Fruit fly (Drosophila melanogaster): ENCODE measurements around the gene Mpv17.

Mpv17 gene

dm6 chr4:982791-983407, 46.3 kb downstream of the Mpv17 start (continued):
- no peak for TF ChIP-seq Dref (GFP tag; IDR thresholded peaks at IDR 0.05)
- peak; percentile 19 for TF ChIP-seq maf-S (GFP tag; optimal IDR thresholded peaks at IDR 0.05)
- peak; percentile 64 for TF ChIP-seq CG8944 (GFP tag; optimal IDR thresholded peaks at IDR 0.05)
- TF ChIP-seq CG34422 (GFP tag; IDR thresholded peaks at IDR 0.05) = no peak
- peak; percentile 55 for TF ChIP-seq mam (GFP tag; optimal IDR thresholded peaks at IDR 0.05)
- TF ChIP-seq luna (GFP tag; optimal IDR thresholded peaks at IDR 0.05) = no peak
- TF ChIP-seq vvl (GFP tag; IDR thresholded peaks at IDR 0.05) = peak; percentile 93; the same call in 1 of the 2 replicates
- TF ChIP-seq CG8765 (GFP tag; IDR thresholded peaks at IDR 0.05) = no peak
- TF ChIP-seq eve (GFP tag; optimal IDR thresholded peaks at IDR 0.05) = peak in 1 of 2 experiments; percentile 64
- TF ChIP-seq CG33557 (GFP tag; optimal IDR thresholded peaks at IDR 0.05) = peak; percentile 30
- TF ChIP-seq CG11504 (tag; optimal IDR thresholded peaks at IDR 0.05) = no peak
- no peak for TF ChIP-seq gt (GFP tag; IDR thresholded peaks at IDR 0.05)
- peak; percentile 45 for TF ChIP-seq CG18476 (GFP tag; optimal IDR thresholded peaks at IDR 0.05)
- no peak for TF ChIP-seq GATAe (GFP tag; conservative IDR thresholded peaks at IDR 0.05)
- TF ChIP-seq Ravus (GFP tag; IDR thresholded peaks at IDR 0.05) = peak; percentile 26; the same call in 1 of the 2 replicates
- TF ChIP-seq CG15514 (GFP tag; optimal IDR thresholded peaks at IDR 0.05) = peak; percentile 35
- TF ChIP-seq sd (tag; optimal IDR thresholded peaks at IDR 0.05) = peak; percentile 36
- TF ChIP-seq CG12659 (GFP tag; optimal IDR thresholded peaks at IDR 0.05) = peak; percentile 54
- peak; percentile 70 for TF ChIP-seq CG1529 (GFP tag; optimal IDR thresholded peaks at IDR 0.05)
- TF ChIP-seq CG14965 (GFP tag; optimal IDR thresholded peaks at IDR 0.05; ENCODE audit: borderline replicate concordance) = peak; percentile 38
- TF ChIP-seq CG4424 (GFP tag; optimal IDR thresholded peaks at IDR 0.05) = peak; percentile 77
- TF ChIP-seq CG10979 (tag; optimal IDR thresholded peaks at IDR 0.05) = peak; percentile 85
- TF ChIP-seq trh (GFP tag; optimal IDR thresholded peaks at IDR 0.05) = peak; percentile 45
- TF ChIP-seq HmgZ (tag; optimal IDR thresholded peaks at IDR 0.05) = peak; percentile 50
- peak; percentile 72 for TF ChIP-seq stc (GFP tag; IDR thresholded peaks at IDR 0.05)
- TF ChIP-seq al (GFP tag; IDR thresholded peaks at IDR 0.05) = no peak
- TF ChIP-seq CG1603 (tag; optimal IDR thresholded peaks at IDR 0.05) = peak; percentile 77
- TF ChIP-seq CG3847 (GFP tag; IDR thresholded peaks at IDR 0.05) = no peak
- peak; percentile 50 for TF ChIP-seq tx (GFP tag; optimal IDR thresholded peaks at IDR 0.05)
- TF ChIP-seq odd (GFP tag; optimal IDR thresholded peaks at IDR 0.05) = no peak
- TF ChIP-seq CG3281 (GFP tag; optimal IDR thresholded peaks at IDR 0.05) = peak; percentile 43
- no peak for TF ChIP-seq CG9215 (GFP tag; IDR thresholded peaks at IDR 0.05)
- TF ChIP-seq repo (GFP tag; optimal IDR thresholded peaks at IDR 0.05) = peak; percentile 70
- peak; percentile 26 to 74 for TF ChIP-seq Hr51 (GFP tag; optimal IDR thresholded peaks at IDR 0.05)
- peak; percentile 66 for TF ChIP-seq pnt (GFP tag; optimal IDR thresholded peaks at IDR 0.05)
- TF ChIP-seq Dbx (GFP tag; IDR thresholded peaks at IDR 0.05) = no peak; the same call in 2 of the 3 replicates
- no peak for TF ChIP-seq bbx (GFP tag; IDR thresholded peaks at IDR 0.05; ENCODE audit: partially characterized antibody)
- TF ChIP-seq tna (GFP tag; IDR thresholded peaks at IDR 0.05; ENCODE audit: partially characterized antibody) = no peak
- TF ChIP-seq HLHmδ (GFP tag; optimal IDR thresholded peaks at IDR 0.05) = no peak
- peak; percentile 100 for TF ChIP-seq Hey (tag; optimal IDR thresholded peaks at IDR 0.05)
- TF ChIP-seq Dll (GFP tag; IDR thresholded peaks at IDR 0.05; ENCODE audit: partially characterized antibody) = 0 out of 4 replicates have a peak, but pooled peaks have one; percentile 12
- TF ChIP-seq CG12155 (GFP tag; optimal IDR thresholded peaks at IDR 0.05) = peak; percentile 55
- peak; percentile 77 for TF ChIP-seq CG17829 (tag; optimal IDR thresholded peaks at IDR 0.05)
- peak; percentile 55 for TF ChIP-seq Meics (GFP tag; optimal IDR thresholded peaks at IDR 0.05)
- TF ChIP-seq Atf3 (GFP tag; optimal IDR thresholded peaks at IDR 0.05) = peak; percentile 55
- peak; percentile 16 for TF ChIP-seq CG2116 (GFP tag; optimal IDR thresholded peaks at IDR 0.05)
- no peak; the same call in 1 of the 2 replicates for TF ChIP-seq CG6689 (GFP tag; IDR thresholded peaks at IDR 0.05)
- TF ChIP-seq zen (tag; optimal IDR thresholded peaks at IDR 0.05) = peak; percentile 4
- TF ChIP-seq Trl (optimal IDR thresholded peaks at IDR 0.05) = no peak
- peak; percentile 82 for TF ChIP-seq Trl (GFP tag; optimal IDR thresholded peaks at IDR 0.05)
